Worm (Caenorhabditis elegans): Measurements from ENCODE around the gene str-131.

- TF ChIP-seq unc-39 (tag; optimal IDR thresholded peaks at IDR 0.05) (no peak), nhr-237 (tag; optimal IDR thresholded peaks at IDR 0.05) (no peak)
Observed at ce11 chrV:8073162-8073561, 8.3 kb downstream of the str-131 start.

Data from whole organism, L2 larva.